Fruit fly (Drosophila melanogaster) whole organism, pupa: ENCODE data around the gene Surf1.

Experiments used
- CG10348 ChIP-seq: fragments of 200-800 bp; sonication (Bioruptor generic); IDR thresholded peaks from 2 replicates; pipeline ENCODE4 v1.3.6; 2022; ENCODE audit warnings: missing biosample characterization, missing genetic modification characterization
- CG12605 ChIP-seq: fragments of 200-800 bp; sonication (Bioruptor generic); IDR thresholded peaks from 2 replicates; pipeline ENCODE4 v1.3.6; 2022; ENCODE audit warnings: missing biosample characterization, missing genetic modification characterization
- CG13204 ChIP-seq: fragments of 200-800 bp; sonication (Bioruptor generic); optimal IDR thresholded peaks from 2 replicates; lab custom pipeline; 2018; ENCODE audit warnings: missing biosample characterization, mild to moderate bottlenecking, missing genetic modification characterization, moderate library complexity
- CG14655 ChIP-seq: fragments of 200-800 bp; sonication (Bioruptor generic); optimal IDR thresholded peaks from 3 replicates; lab custom pipeline; 2017; ENCODE audit warnings: mild to moderate bottlenecking, missing biosample characterization, missing genetic modification reagents, missing genetic modification characterization
- CG15710 ChIP-seq: fragments of 200-800 bp; sonication (Bioruptor generic); optimal IDR thresholded peaks from 2 replicates; lab custom pipeline; 2018; ENCODE audit warnings: missing biosample characterization, mild to moderate bottlenecking, missing genetic modification characterization, moderate library complexity
- CG17806 ChIP-seq: fragments of 200-800 bp; sonication (Bioruptor generic); optimal IDR thresholded peaks from 2 replicates; lab custom pipeline; 2018; ENCODE audit warnings: missing biosample characterization, mild to moderate bottlenecking, missing genetic modification characterization, moderate library complexity
- CG32121 ChIP-seq: fragments of 200-800 bp; sonication (Bioruptor generic); IDR thresholded peaks from 2 replicates; pipeline ENCODE4 v1.3.6; 2022; ENCODE audit warnings: missing biosample characterization, missing genetic modification characterization
- CG34367 ChIP-seq: fragments of 200-800 bp; sonication (Bioruptor generic); optimal IDR thresholded peaks from 2 replicates; lab custom pipeline; 2018; ENCODE audit warnings: missing biosample characterization, mild to moderate bottlenecking, missing genetic modification characterization
- CG4496 ChIP-seq: fragments of 200-800 bp; sonication (Bioruptor generic); IDR thresholded peaks from 3 replicates; pipeline ENCODE4 v1.3.6; 2022; ENCODE audit warnings: missing biosample characterization, missing genetic modification characterization
- CG8159 ChIP-seq: fragments of 200-800 bp; sonication (Bioruptor generic); optimal IDR thresholded peaks from 3 replicates; lab custom pipeline; 2018; ENCODE audit warnings: missing biosample characterization, mild to moderate bottlenecking, missing genetic modification characterization, moderate library complexity
- CG8301 ChIP-seq: fragments of 200-800 bp; sonication (Bioruptor generic); optimal IDR thresholded peaks from 2 replicates; lab custom pipeline; 2018; ENCODE audit warnings: missing biosample characterization, mild to moderate bottlenecking, missing genetic modification characterization
- CG9948 ChIP-seq: fragments of 200-800 bp; sonication (Bioruptor generic); optimal IDR thresholded peaks from 2 replicates; lab custom pipeline; 2018; ENCODE audit warnings: missing biosample characterization, mild to moderate bottlenecking, missing genetic modification characterization, moderate library complexity
- D1 ChIP-seq: fragments of 200-800 bp; sonication (Bioruptor generic); optimal IDR thresholded peaks from 2 replicates; lab custom pipeline; 2018; ENCODE audit warnings: missing biosample characterization, mild to moderate bottlenecking, missing genetic modification characterization, moderate library complexity
- EcR ChIP-seq: fragments of 200-800 bp; sonication (Bioruptor generic); optimal IDR thresholded peaks from 3 replicates; lab custom pipeline; 2019; ENCODE audit warnings: missing biosample characterization, missing genetic modification characterization, mild to moderate bottlenecking, moderate library complexity, missing genetic modification reagents
- Ets98B ChIP-seq: fragments of 200-800 bp; sonication (Bioruptor generic); IDR thresholded peaks from 2 replicates; pipeline ENCODE4 v1.3.6; 2022; ENCODE audit warnings: missing biosample characterization, missing genetic modification characterization
- Pif1A ChIP-seq: fragments of 200-800 bp; sonication (Bioruptor generic); optimal IDR thresholded peaks from 3 replicates; lab custom pipeline; 2016; ENCODE audit warnings: missing biosample characterization, missing genetic modification characterization
- Pif1B ChIP-seq: fragments of 200-800 bp; sonication (Bioruptor generic); optimal IDR thresholded peaks from 3 replicates; lab custom pipeline; 2016; ENCODE audit warnings: missing biosample characterization, missing genetic modification characterization
- Snoo ChIP-seq: fragments of 200-800 bp; sonication (Bioruptor generic); optimal IDR thresholded peaks from 3 replicates; lab custom pipeline; 2017; ENCODE audit warnings: missing biosample characterization, mild to moderate bottlenecking, missing genetic modification characterization, inconsistent platforms
- fd96Ca ChIP-seq: fragments of 200-800 bp; sonication (Bioruptor generic); IDR thresholded peaks from 3 replicates; pipeline ENCODE4 v1.3.6; 2022; ENCODE audit warnings: missing biosample characterization, missing genetic modification characterization
- gl ChIP-seq: fragments of 200-800 bp; sonication (Bioruptor generic); optimal IDR thresholded peaks from 2 replicates; lab custom pipeline; 2018; ENCODE audit warnings: missing biosample characterization, mild to moderate bottlenecking, missing genetic modification characterization
- rn ChIP-seq: fragments of 200-800 bp; sonication (Bioruptor generic); IDR thresholded peaks from 2 replicates; pipeline ENCODE4 v1.3.6; 2022; ENCODE audit warnings: missing biosample characterization, missing genetic modification characterization

Surf1 gene

dm6 chr3L:7006421-7006820 is 48.3 kb downstream of the Surf1 start:
- TF ChIP-seq CG14655 (GFP tag; lab: Kevin White, UChicago), result peak; percentile 19
- no peak for TF ChIP-seq CG17806 (tag; lab: Kevin White, UChicago)
- no peak for TF ChIP-seq CG12605 (GFP tag; lab: Robert Waterston, UW)

- TF ChIP-seq CG34367 (tag; lab: Kevin White, UChicago) (peak; percentile 33), CG32121 (0 out of 2 replicates have a peak, but pooled peaks have one; percentile 36), CG17806 (tag; lab: Kevin White, UChicago) (peak; percentile 65), Pif1A (GFP tag; lab: Kevin White, UChicago) (peak; percentile 44), CG12605 (GFP tag; lab: Robert Waterston, UW) (0 out of 2 replicates have a peak, but pooled peaks have one; percentile 16), Ets98B (GFP tag; lab: Robert Waterston, UW) (no peak), rn (GFP tag; lab: Robert Waterston, UW) (no peak), CG9948 (tag; lab: Kevin White, UChicago) (peak; percentile 73), CG8301 (tag; lab: Kevin White, UChicago) (peak; percentile 29), CG8159 (tag; lab: Kevin White, UChicago) (peak; percentile 78), CG13204 (GFP tag; lab: Kevin White, UChicago) (no peak), fd96Ca (GFP tag; lab: Robert Waterston, UW) (no peak), Pif1B (no peak), CG15710 (tag; lab: Kevin White, UChicago) (peak; percentile 70), gl (tag; lab: Kevin White, UChicago) (no peak), Snoo (tag; lab: Kevin White, UChicago) (peak; percentile 16), EcR (GFP tag; lab: Kevin White, UChicago) (no peak), D1 (tag; lab: Kevin White, UChicago) (no peak), CG10348 (no peak), CG14655 (GFP tag; lab: Kevin White, UChicago) (peak; percentile 52), CG4496 (GFP tag; lab: Robert Waterston, UW) (0 out of 3 replicates have a peak, but pooled peaks have one; percentile 30)
These were observed 50.2 kb downstream of the Surf1 start for dm6 chr3L:7008351-7008750.
